Worm (Caenorhabditis elegans) whole organism, late embryonic: ENCODE measurements around the gene T04B2.7.

Experiments
- ama-1 ChIP-seq: fragments of 150-350 bp; optimal IDR thresholded peaks from 2 replicates; lab custom pipeline; 2014
- ceh-45 ChIP-seq: fragments of 200-800 bp; sonication (Bioruptor generic); IDR thresholded peaks from 2 replicates; pipeline ENCODE4 v1.3.6; 2022; ENCODE audit warnings: missing genetic modification reagents, missing genetic modification characterization, missing compliant biosample characterization
- ceh-9 ChIP-seq: sonication (generic microtip); optimal IDR thresholded peaks from 2 replicates; lab custom pipeline; 2016; ENCODE audit warnings: mild to moderate bottlenecking, missing genetic modification characterization, inconsistent platforms, missing compliant biosample characterization
- elt-2 ChIP-seq: sonication (generic microtip); optimal IDR thresholded peaks from 2 replicates; lab custom pipeline; 2016; ENCODE audit warnings: missing genetic modification reagents, missing genetic modification characterization, missing compliant biosample characterization
- elt-4 ChIP-seq: sonication (generic microtip); optimal IDR thresholded peaks from 2 replicates; lab custom pipeline; 2016; ENCODE audit warnings: missing genetic modification characterization, missing compliant biosample characterization
- fax-1 ChIP-seq: sonication (generic microtip); optimal IDR thresholded peaks from 2 replicates; lab custom pipeline; 2016; ENCODE audit warnings: missing genotype, missing genetic modification characterization, missing compliant biosample characterization
- fkh-10 ChIP-seq: fragments of 150-350 bp; optimal IDR thresholded peaks from 2 replicates; lab custom pipeline; 2014; ENCODE audit warnings: missing biosample characterization, missing genetic modification reagents, missing genetic modification characterization
- nhr-11 ChIP-seq: fragments of 150-350 bp; optimal IDR thresholded peaks from 2 replicates; lab custom pipeline; 2014; ENCODE audit warnings: missing biosample characterization, missing genetic modification characterization
- pqm-1 ChIP-seq: sonication (generic microtip); optimal IDR thresholded peaks from 2 replicates; lab custom pipeline; 2016; ENCODE audit warnings: missing genetic modification characterization, missing compliant biosample characterization
- ref-2 ChIP-seq: sonication (generic microtip); optimal IDR thresholded peaks from 2 replicates; lab custom pipeline; 2016; ENCODE audit warnings: missing genetic modification characterization, missing compliant biosample characterization
- syd-9 ChIP-seq: sonication (generic microtip); optimal IDR thresholded peaks from 2 replicates; lab custom pipeline; 2016; ENCODE audit warnings: mild to moderate bottlenecking, missing genetic modification characterization, moderate library complexity, missing compliant biosample characterization
- unc-42 ChIP-seq: sonication (generic microtip); optimal IDR thresholded peaks from 2 replicates; lab custom pipeline; 2016; ENCODE audit warnings: missing genotype, missing genetic modification characterization, missing compliant biosample characterization

DNA sequence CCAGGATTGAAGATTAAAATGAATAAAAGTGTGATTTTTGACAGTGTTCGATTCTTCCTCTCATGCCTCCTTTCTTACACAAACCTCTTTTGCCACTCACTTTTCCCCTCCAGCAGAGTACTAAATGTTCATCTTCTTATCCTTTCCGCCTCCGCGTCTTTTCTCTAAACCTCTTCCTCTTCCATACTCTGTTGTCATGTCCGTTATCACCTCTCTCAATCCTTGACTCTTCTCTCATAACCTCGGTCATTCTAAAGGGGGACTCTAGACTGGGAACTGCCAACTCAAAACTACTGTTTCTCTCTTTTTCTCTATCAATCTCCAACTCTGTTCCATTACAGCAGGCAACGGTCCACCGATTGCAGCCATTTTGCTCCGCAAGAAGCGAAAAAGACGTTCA lies 7.8 kb downstream of the T04B2.7 start:
- no peak for TF ChIP-seq ceh-45
- TF ChIP-seq fax-1 (tag; lab: Kevin White, UChicago): no peak
- no peak for TF ChIP-seq nhr-11 (tag; lab: Kevin White, UChicago)
- TF ChIP-seq ama-1 (lab: Kevin White, UChicago): no peak
- no peak for TF ChIP-seq syd-9 (tag; lab: Kevin White, UChicago)
- no peak for TF ChIP-seq elt-4
- no peak for TF ChIP-seq unc-42 (tag; lab: Kevin White, UChicago)
- no peak for TF ChIP-seq fkh-10 (GFP tag; lab: Kevin White, UChicago)
- no peak for TF ChIP-seq elt-2
- TF ChIP-seq ceh-9: no peak
- no peak for TF ChIP-seq pqm-1 (tag; lab: Kevin White, UChicago)
- TF ChIP-seq ref-2 (tag; lab: Kevin White, UChicago): no peak
